Worm (Caenorhabditis elegans) whole organism, early embryonic: Measurements from ENCODE around the gene dnc-3.

ENCODE experiments used
- ama-1 ChIP-seq: fragments of 150-350 bp; optimal IDR thresholded peaks from 2 replicates; lab custom pipeline; 2014
- ets-7 ChIP-seq: sonication (generic microtip); optimal IDR thresholded peaks from 2 replicates; lab custom pipeline; 2016; ENCODE audit warnings: missing genotype, missing genetic modification characterization, missing compliant biosample characterization
- hmbx-1 ChIP-seq: sonication (generic microtip); optimal IDR thresholded peaks from 2 replicates; lab custom pipeline; 2016; ENCODE audit warnings: mild to moderate bottlenecking, missing genetic modification characterization, missing compliant biosample characterization
- hmg-4 ChIP-seq: fragments of 200-800 bp; sonication (Bioruptor generic); optimal IDR thresholded peaks from 2 replicates; lab custom pipeline; 2018; ENCODE audit warnings: mild to moderate bottlenecking, missing genetic modification characterization, missing compliant biosample characterization

DNA sequence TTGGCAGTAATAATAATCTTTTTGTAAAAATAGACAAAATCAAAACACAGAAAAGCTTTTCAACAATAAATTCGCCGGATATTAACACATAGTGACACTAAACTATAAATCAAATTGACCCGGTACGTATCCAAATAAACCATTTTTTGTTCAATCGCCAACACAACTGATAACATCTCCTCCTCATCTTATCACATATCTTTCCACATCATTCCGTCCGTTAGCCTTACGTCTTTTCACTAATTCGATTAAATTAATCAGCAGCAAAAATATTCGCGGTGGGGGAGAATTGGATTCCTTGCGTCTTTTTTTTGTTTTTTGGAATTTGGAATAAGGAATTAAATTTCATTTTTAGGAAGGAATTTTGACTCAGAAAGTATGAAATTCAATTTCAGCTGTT lies 3.1 kb downstream of the dnc-3 start:
- no peak for TF ChIP-seq ets-7 (tag; lab: Kevin White, UChicago)
- TF ChIP-seq hmg-4, result no peak
- TF ChIP-seq hmbx-1 (tag; lab: Kevin White, UChicago), result no peak
- no peak for TF ChIP-seq ama-1 (lab: Kevin White, UChicago)
